Worm (Caenorhabditis elegans): ENCODE data around the gene clc-29.
A peak's percentile ranks its signal among the peaks of the same experiment; 100 is the strongest.

DNA sequence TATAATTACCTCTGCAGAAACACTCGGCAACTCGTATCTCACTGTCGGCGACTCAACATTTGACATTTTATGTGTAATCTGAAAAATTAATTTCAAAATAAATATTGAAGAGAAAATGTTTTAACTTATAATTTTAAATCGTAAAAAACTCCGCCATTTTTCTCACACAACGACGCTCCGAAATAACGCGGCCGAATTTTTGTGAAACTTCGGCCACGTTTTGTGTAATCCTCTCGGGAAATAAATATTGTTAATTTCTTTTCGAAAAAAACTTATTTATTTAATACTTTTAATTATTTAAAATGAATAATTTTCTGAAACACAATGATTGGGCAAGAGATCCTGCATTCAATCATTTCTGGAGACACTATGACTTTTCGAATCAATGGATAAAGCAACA lies 40.4 kb downstream of the clc-29 start, which contains the start of the genes F10E9.7 and F10E9.5:
- TF ChIP-seq elt-4 (tag; optimal IDR thresholded peaks at IDR 0.05) (no peak), zip-5 (tag; optimal IDR thresholded peaks at IDR 0.05) (peak; percentile 84), ceh-14 (tag; optimal IDR thresholded peaks at IDR 0.05) (peak; percentile 28), hlh-13 (GFP tag; optimal IDR thresholded peaks at IDR 0.05) (no peak), ets-4 (tag; optimal IDR thresholded peaks at IDR 0.05) (peak; percentile 87), dmd-4 (tag; optimal IDR thresholded peaks at IDR 0.05; ENCODE audit: borderline replicate concordance) (no peak), fkh-10 (GFP tag; optimal IDR thresholded peaks at IDR 0.05) (no peak), pqm-1 (tag; optimal IDR thresholded peaks at IDR 0.05) (no peak)
